Worm (Caenorhabditis elegans) whole organism, mixed stage, embryonic: ENCODE results near the gene svh-2.

Experiments used
- lin-13 ChIP-seq: fragments of 150-350 bp; optimal IDR thresholded peaks from 2 replicates; lab custom pipeline; 2014; ENCODE audit warnings: missing biosample characterization, missing genetic modification characterization
- unc-62 ChIP-seq: fragments of 150-350 bp; optimal IDR thresholded peaks from 2 replicates; lab custom pipeline; 2014; ENCODE audit warnings: missing biosample characterization, missing genetic modification reagents, missing genetic modification characterization
- ztf-11 ChIP-seq: fragments of 150-350 bp; optimal IDR thresholded peaks from 2 replicates; lab custom pipeline; 2014; ENCODE audit warnings: missing biosample characterization, missing genetic modification characterization

ce11 chrX:6515267-6515666 lies 37.8 kb upstream of the svh-2 start:
- TF ChIP-seq unc-62 (GFP tag; lab: Kevin White, UChicago): no peak
- no peak for TF ChIP-seq lin-13 (tag; lab: Kevin White, UChicago)
- no peak for TF ChIP-seq ztf-11 (tag; lab: Kevin White, UChicago)
